Worm (Caenorhabditis elegans) whole organism, L3 larva: ENCODE results near the gene C35D10.8.

Source experiments
- ceh-82 ChIP-seq: fragments of 150-350 bp; optimal IDR thresholded peaks from 2 replicates; lab custom pipeline; 2014; ENCODE audit warnings: missing biosample characterization, missing genetic modification characterization
- elt-3 ChIP-seq, 3 experiments: fragments of 150-350 bp in 1 of 3; sonication (generic microtip) in 2 of 3; optimal IDR thresholded peaks; 2 replicates in 2 of 3; 4 replicates in 1 of 3; lab custom pipeline; 2014 to 2017; ENCODE audit warnings: missing biosample characterization in 3 of 3, missing genetic modification characterization in 3 of 3
- fkh-10 ChIP-seq: sonication (generic microtip); optimal IDR thresholded peaks from 2 replicates; lab custom pipeline; 2017; ENCODE audit warnings: missing biosample characterization, missing genetic modification reagents, missing genetic modification characterization
- lin-15B ChIP-seq: fragments of 150-350 bp; optimal IDR thresholded peaks from 2 replicates; lab custom pipeline; 2014; ENCODE audit warnings: missing biosample characterization, missing genetic modification characterization
- lin-39 ChIP-seq: fragments of 150-350 bp; optimal IDR thresholded peaks from 2 replicates; lab custom pipeline; 2018; ENCODE audit warnings: missing biosample characterization, missing genetic modification reagents, missing genetic modification characterization
- mdl-1 ChIP-seq: fragments of 150-350 bp; optimal IDR thresholded peaks from 2 replicates; lab custom pipeline; 2014; ENCODE audit warnings: missing biosample characterization, missing genetic modification characterization
- nfya-1 ChIP-seq: sonication (generic microtip); optimal IDR thresholded peaks from 2 replicates; lab custom pipeline; 2017; ENCODE audit warnings: missing genetic modification characterization, mild to moderate bottlenecking, missing compliant biosample characterization, antibody characterized with exemption, moderate library complexity; ENCODE audit not compliant: insufficient read depth
- nhr-11 ChIP-seq: fragments of 150-350 bp; optimal IDR thresholded peaks from 2 replicates; lab custom pipeline; 2014; ENCODE audit warnings: missing biosample characterization, missing genetic modification characterization
- nhr-23 ChIP-seq: fragments of 150-350 bp; optimal IDR thresholded peaks from 2 replicates; lab custom pipeline; 2014; ENCODE audit warnings: missing biosample characterization, missing genetic modification reagents, missing genetic modification characterization
- nhr-28 ChIP-seq: fragments of 150-350 bp; optimal IDR thresholded peaks from 2 replicates; lab custom pipeline; 2014; ENCODE audit warnings: missing biosample characterization, missing genetic modification characterization
- nhr-77 ChIP-seq: fragments of 150-350 bp; optimal IDR thresholded peaks from 2 replicates; lab custom pipeline; 2014; ENCODE audit warnings: missing biosample characterization, missing genetic modification characterization
- unc-39 ChIP-seq: sonication (generic microtip); optimal IDR thresholded peaks from 4 replicates; lab custom pipeline; 2017; ENCODE audit warnings: missing biosample characterization, missing genetic modification characterization

DNA sequence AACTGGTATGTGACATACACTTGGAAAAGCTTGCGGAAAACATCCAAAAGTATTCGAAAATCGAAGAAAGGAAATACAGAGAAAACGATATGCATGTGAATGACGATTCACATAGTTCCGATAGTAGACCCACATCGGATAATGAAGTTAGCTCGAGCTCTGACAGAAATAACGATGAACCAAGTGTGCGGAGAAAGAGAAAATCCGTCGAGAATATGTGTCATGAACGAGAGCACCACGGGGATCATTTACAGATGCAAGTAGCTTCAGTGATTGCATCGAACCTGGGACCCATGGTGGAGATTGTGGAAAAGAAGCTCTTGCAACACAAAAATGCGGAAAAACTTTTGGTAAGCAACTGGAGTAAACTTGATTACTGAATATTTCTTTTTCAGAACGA is 2.0 kb downstream of the C35D10.8 start:
- TF ChIP-seq mdl-1 (tag; lab: Kevin White, UChicago), result no peak
- no peak for TF ChIP-seq ceh-82 (tag; lab: Kevin White, UChicago)
- no peak for TF ChIP-seq nhr-77
- no peak for TF ChIP-seq nfya-1 (tag; lab: Kevin White, UChicago)
- no peak for TF ChIP-seq unc-39 (tag; lab: Kevin White, UChicago)
- TF ChIP-seq elt-3 (tag; optimal IDR thresholded peaks at IDR 0.05; lab: Kevin White, UChicago), result no peak
- TF ChIP-seq nhr-23 (tag; lab: Kevin White, UChicago), result no peak
- no peak for TF ChIP-seq lin-15B (tag; lab: Kevin White, UChicago)
- TF ChIP-seq nhr-28 (tag; lab: Kevin White, UChicago), result no peak
- no peak for TF ChIP-seq fkh-10 (GFP tag; lab: Kevin White, UChicago)
- TF ChIP-seq lin-39 (tag; lab: Kevin White, UChicago), result no peak
- TF ChIP-seq nhr-11, result no peak
